Fruit fly (Drosophila melanogaster) whole organism, embryonic: ENCODE measurements around the gene CG9184.

Source experiments
- B-H1 ChIP-seq: fragments of 200-800 bp; sonication (Bioruptor generic); IDR thresholded peaks from 3 replicates; pipeline ENCODE4 v1.3.6; 2022; ENCODE audit warnings: missing biosample characterization, missing genetic modification characterization
- B-H2 ChIP-seq: fragments of 200-800 bp; sonication (Bioruptor generic); optimal IDR thresholded peaks from 2 replicates; lab custom pipeline; 2018; ENCODE audit warnings: missing biosample characterization, mild to moderate bottlenecking, missing genetic modification characterization
- BEAF-32 ChIP-seq: fragments of 200-800 bp; sonication (Bioruptor generic); optimal IDR thresholded peaks from 3 replicates; lab custom pipeline; 2017; ENCODE audit warnings: missing biosample characterization, missing genetic modification characterization, mild to moderate bottlenecking, moderate library complexity, missing genetic modification reagents
- Bgb ChIP-seq: fragments of 200-800 bp; sonication (Bioruptor generic); IDR thresholded peaks from 2 replicates; pipeline ENCODE4 v1.3.6; 2022; ENCODE audit warnings: missing biosample characterization, missing genetic modification characterization; ENCODE audit not compliant: partially characterized antibody
- Blimp-1 ChIP-seq: fragments of 200-800 bp; sonication (Bioruptor generic); optimal IDR thresholded peaks from 3 replicates; lab custom pipeline; 2018; ENCODE audit warnings: missing biosample characterization, missing genetic modification characterization, mild to moderate bottlenecking, moderate library complexity, missing genetic modification reagents
- CG10366 ChIP-seq: fragments of 200-800 bp; sonication (Bioruptor generic); IDR thresholded peaks from 2 replicates; pipeline ENCODE4 v1.3.6; 2022; ENCODE audit warnings: missing biosample characterization, missing genetic modification characterization
- CG11093 ChIP-seq: fragments of 200-800 bp; sonication (Bioruptor generic); IDR thresholded peaks from 3 replicates; pipeline ENCODE4 v1.3.6; 2022; ENCODE audit warnings: missing biosample characterization, missing genetic modification characterization
- CG11723 ChIP-seq: fragments of 200-800 bp; sonication (Bioruptor generic); optimal IDR thresholded peaks from 2 replicates; lab custom pipeline; 2017; ENCODE audit warnings: missing biosample characterization, mild to moderate bottlenecking, missing genetic modification characterization
- CG12071 ChIP-seq: fragments of 200-800 bp; sonication (Bioruptor generic); optimal IDR thresholded peaks from 3 replicates; lab custom pipeline; 2018; ENCODE audit warnings: missing biosample characterization, mild to moderate bottlenecking, missing genetic modification characterization
- CG13296 ChIP-seq: fragments of 200-800 bp; sonication (Bioruptor generic); optimal IDR thresholded peaks from 3 replicates; lab custom pipeline; 2018; ENCODE audit warnings: missing biosample characterization, mild to moderate bottlenecking, missing genetic modification characterization
- CG17829 ChIP-seq: fragments of 200-800 bp; optimal IDR thresholded peaks from 2 replicates; lab custom pipeline; 2019; ENCODE audit warnings: missing biosample characterization, mild to moderate bottlenecking, missing genetic modification characterization, moderate library complexity
- CG18619 ChIP-seq: fragments of 200-800 bp; sonication (Bioruptor generic); optimal IDR thresholded peaks from 3 replicates; lab custom pipeline; 2017; ENCODE audit warnings: missing biosample characterization, mild to moderate bottlenecking, missing genetic modification characterization
- CG31365 ChIP-seq: fragments of 200-800 bp; sonication (Bioruptor generic); optimal IDR thresholded peaks from 2 replicates; lab custom pipeline; 2018; ENCODE audit warnings: missing biosample characterization, mild to moderate bottlenecking, missing genetic modification characterization
- CG3407 ChIP-seq: fragments of 200-800 bp; sonication (Bioruptor generic); optimal IDR thresholded peaks from 2 replicates; lab custom pipeline; 2018; ENCODE audit warnings: missing biosample characterization, mild to moderate bottlenecking, missing genetic modification characterization
- CG34224 ChIP-seq: fragments of 200-800 bp; sonication (Bioruptor generic); IDR thresholded peaks from 3 replicates; pipeline ENCODE4 v1.3.6; 2022; ENCODE audit warnings: missing biosample characterization, missing genetic modification characterization; ENCODE audit not compliant: partially characterized antibody
- CG43689 ChIP-seq: fragments of 200-800 bp; sonication (Bioruptor generic); IDR thresholded peaks from 2 replicates; pipeline ENCODE4 v1.3.6; 2022; ENCODE audit warnings: missing biosample characterization, missing genetic modification characterization
- CG6791 ChIP-seq: fragments of 200-800 bp; sonication (Bioruptor generic); IDR thresholded peaks from 3 replicates; pipeline ENCODE4 v1.3.6; 2022; ENCODE audit warnings: missing biosample characterization, missing genetic modification characterization; ENCODE audit not compliant: partially characterized antibody
- CG9797 ChIP-seq: fragments of 200-800 bp; sonication (Bioruptor generic); optimal IDR thresholded peaks from 3 replicates; lab custom pipeline; 2018; ENCODE audit warnings: missing biosample characterization, mild to moderate bottlenecking, missing genetic modification characterization
- Dbx ChIP-seq: fragments of 200-800 bp; sonication (Bioruptor generic); IDR thresholded peaks from 3 replicates; pipeline ENCODE4 v1.3.6; 2022; ENCODE audit warnings: missing biosample characterization, missing genetic modification characterization
- Doc2 ChIP-seq: fragments of 200-800 bp; sonication (Bioruptor generic); IDR thresholded peaks from 2 replicates; pipeline ENCODE4 v1.3.6; 2022; ENCODE audit warnings: missing biosample characterization, missing genetic modification characterization
- Dref ChIP-seq: fragments of 200-800 bp; sonication (Bioruptor generic); IDR thresholded peaks from 2 replicates; pipeline ENCODE4 v1.3.6; 2022; ENCODE audit warnings: missing biosample characterization, missing genetic modification characterization
- Eip74EF ChIP-seq, 2 experiments: fragments of 200-800 bp in 1 of 2; fragments of >200 bp in 1 of 2; sonication (Bioruptor generic) in 1 of 2; optimal IDR thresholded peaks; 2 replicates each; lab custom pipeline; 2017 to 2019; ENCODE audit warnings: missing biosample characterization in 2 of 2, missing genetic modification characterization in 2 of 2, mild to moderate bottlenecking in 1 of 2, moderate library complexity in 1 of 2
- HmgD ChIP-seq: fragments of 200-800 bp; sonication (Bioruptor generic); optimal IDR thresholded peaks from 3 replicates; lab custom pipeline; 2016; ENCODE audit warnings: missing biosample characterization, missing genetic modification characterization
- HmgZ ChIP-seq: fragments of 200-800 bp; sonication (Bioruptor generic); optimal IDR thresholded peaks from 2 replicates; lab custom pipeline; 2018; ENCODE audit warnings: missing biosample characterization, mild to moderate bottlenecking, missing genetic modification characterization
- Lhr ChIP-seq: fragments of 200-800 bp; sonication (Bioruptor generic); optimal IDR thresholded peaks from 3 replicates; lab custom pipeline; 2017; ENCODE audit warnings: mild to moderate bottlenecking, missing biosample characterization, missing genetic modification reagents, missing genetic modification characterization
- Myb ChIP-seq: fragments of 200-800 bp; sonication (Bioruptor generic); optimal IDR thresholded peaks from 2 replicates; lab custom pipeline; 2016; ENCODE audit warnings: missing biosample characterization, missing genetic modification characterization
- NK7.1 ChIP-seq: fragments of 200-800 bp; sonication (Bioruptor generic); optimal IDR thresholded peaks from 3 replicates; lab custom pipeline; 2016; ENCODE audit warnings: missing biosample characterization, missing genetic modification characterization
- Neu2 ChIP-seq: fragments of 200-800 bp; sonication (Bioruptor generic); optimal IDR thresholded peaks from 3 replicates; lab custom pipeline; 2016; ENCODE audit warnings: missing biosample characterization, missing genetic modification characterization, borderline replicate concordance
- Oli ChIP-seq: fragments of 200-800 bp; sonication (Bioruptor generic); optimal IDR thresholded peaks from 2 replicates; lab custom pipeline; 2018; ENCODE audit warnings: missing biosample characterization, mild to moderate bottlenecking, missing genetic modification characterization, moderate library complexity
- Poxn ChIP-seq: fragments of 200-800 bp; sonication (Bioruptor generic); IDR thresholded peaks from 2 replicates; pipeline ENCODE4 v1.3.6; 2022; ENCODE audit warnings: missing biosample characterization, missing genetic modification characterization
- ac ChIP-seq: fragments of 200-800 bp; sonication (Bioruptor generic); optimal IDR thresholded peaks from 3 replicates; lab custom pipeline; 2017; ENCODE audit warnings: missing biosample characterization, mild to moderate bottlenecking, missing genetic modification characterization
- ash1 ChIP-seq: fragments of 200-800 bp; sonication (Bioruptor generic); optimal IDR thresholded peaks from 2 replicates; lab custom pipeline; 2018; ENCODE audit warnings: missing biosample characterization, mild to moderate bottlenecking, missing genetic modification characterization
- bowl ChIP-seq: fragments of 200-800 bp; sonication (Bioruptor generic); IDR thresholded peaks from 2 replicates; pipeline ENCODE4 v1.3.6; 2022; ENCODE audit warnings: missing biosample characterization, missing genetic modification characterization
- cas ChIP-seq: fragments of 200-800 bp; sonication (Bioruptor generic); IDR thresholded peaks from 2 replicates; pipeline ENCODE4 v1.3.6; 2022; ENCODE audit warnings: missing biosample characterization, missing genetic modification characterization
- crp ChIP-seq, 2 experiments: fragments of 200-800 bp; sonication (Bioruptor generic); optimal IDR thresholded peaks; 2 replicates in 1 of 2; 3 replicates in 1 of 2; lab custom pipeline; 2017; ENCODE audit warnings: missing biosample characterization in 2 of 2, missing genetic modification characterization in 2 of 2, mild to moderate bottlenecking in 1 of 2, moderate library complexity in 1 of 2
- danr ChIP-seq: fragments of 200-800 bp; sonication (Bioruptor generic); IDR thresholded peaks from 2 replicates; pipeline ENCODE4 v1.3.6; 2022; ENCODE audit warnings: missing biosample characterization, missing genetic modification characterization
- disco-r ChIP-seq: fragments of 200-800 bp; sonication (Bioruptor generic); optimal IDR thresholded peaks from 2 replicates; lab custom pipeline; 2016; ENCODE audit warnings: missing biosample characterization, missing genetic modification characterization
- gsb-n ChIP-seq: fragments of 200-800 bp; sonication (Bioruptor generic); optimal IDR thresholded peaks from 3 replicates; lab custom pipeline; 2018; ENCODE audit warnings: missing biosample characterization, mild to moderate bottlenecking, missing genetic modification characterization
- jing ChIP-seq: fragments of 200-800 bp; sonication (Bioruptor generic); optimal IDR thresholded peaks from 2 replicates; lab custom pipeline; 2018; ENCODE audit warnings: missing biosample characterization, mild to moderate bottlenecking, missing genetic modification characterization
- nom ChIP-seq: fragments of 200-800 bp; sonication (Bioruptor generic); optimal IDR thresholded peaks from 2 replicates; lab custom pipeline; 2017; ENCODE audit warnings: missing biosample characterization, missing genetic modification characterization, mild to moderate bottlenecking, moderate library complexity, missing genetic modification reagents
- onecut ChIP-seq: fragments of 200-800 bp; sonication (Bioruptor generic); IDR thresholded peaks from 2 replicates; pipeline ENCODE4 v1.3.6; 2022; ENCODE audit warnings: missing biosample characterization, missing genetic modification characterization
- otp ChIP-seq: fragments of 200-800 bp; sonication (Bioruptor generic); IDR thresholded peaks from 3 replicates; pipeline ENCODE4, ENCODE4 v1.3.6; 2022; ENCODE audit warnings: missing biosample characterization, missing genetic modification characterization
- row ChIP-seq: fragments of 200-800 bp; sonication (Bioruptor generic); IDR thresholded peaks from 3 replicates; pipeline ENCODE4 v1.3.6; 2022; ENCODE audit warnings: missing biosample characterization, missing genetic modification characterization
- sens ChIP-seq: fragments of 200-800 bp; sonication (Bioruptor generic); peaks from one replicate; lab custom pipeline; 2016; ENCODE audit warnings: missing biosample characterization, missing genetic modification characterization
- slbo ChIP-seq: fragments of 200-800 bp; sonication (Bioruptor generic); IDR thresholded peaks from 2 replicates; pipeline ENCODE4 v1.3.6; 2022; ENCODE audit warnings: missing biosample characterization, missing genetic modification characterization
- sna ChIP-seq: fragments of 200-800 bp; sonication (Bioruptor generic); IDR thresholded peaks from 2 replicates; pipeline ENCODE4 v1.3.6; 2022; ENCODE audit warnings: missing biosample characterization, missing genetic modification characterization; ENCODE audit not compliant: partially characterized antibody
- tap ChIP-seq: fragments of 200-800 bp; optimal IDR thresholded peaks from 3 replicates; lab custom pipeline; 2019; ENCODE audit warnings: missing biosample characterization, mild to moderate bottlenecking, missing genetic modification characterization, moderate library complexity
- toy ChIP-seq: fragments of 200-800 bp; sonication (Bioruptor generic); IDR thresholded peaks from 2 replicates; pipeline ENCODE4 v1.3.6; 2022; ENCODE audit warnings: missing biosample characterization, missing genetic modification characterization
- trem ChIP-seq: fragments of 200-800 bp; optimal IDR thresholded peaks from 3 replicates; lab custom pipeline; 2019; ENCODE audit warnings: missing biosample characterization, mild to moderate bottlenecking, missing genetic modification characterization, moderate library complexity
- tx ChIP-seq: fragments of 200-800 bp; sonication (Bioruptor generic); optimal IDR thresholded peaks from 2 replicates; lab custom pipeline; 2016; ENCODE audit warnings: missing biosample characterization, missing genetic modification characterization
- wor ChIP-seq: fragments of 200-800 bp; sonication (Bioruptor generic); IDR thresholded peaks from 2 replicates; pipeline ENCODE4 v1.3.6; 2022; ENCODE audit warnings: missing biosample characterization, missing genetic modification characterization
- yki ChIP-seq: fragments of >200 bp; optimal IDR thresholded peaks from 3 replicates; lab custom pipeline; 2018

The CG9184 gene

DNA sequence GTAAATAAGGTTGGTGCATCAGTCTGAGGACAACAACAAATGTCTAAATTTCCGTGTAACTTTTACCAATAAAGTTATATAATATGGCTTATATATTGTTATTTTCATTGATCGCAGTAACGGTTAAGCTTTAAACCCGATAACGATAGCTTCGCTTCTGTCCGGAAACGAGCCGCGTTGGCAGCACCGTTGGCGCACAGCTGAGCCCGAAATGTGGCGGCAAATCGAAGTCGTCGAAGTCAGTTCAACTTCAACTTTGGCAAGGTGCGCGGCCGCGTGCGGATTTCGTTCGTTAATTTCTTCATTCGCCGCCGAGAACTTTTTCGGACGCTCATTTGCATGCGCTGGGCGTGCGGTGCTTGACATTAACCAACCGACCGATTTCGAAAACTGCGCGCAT lies 4.4 kb downstream of the CG9184 start, which contains the start of gene Myo61F (continued):
- no peak for TF ChIP-seq CG11723 (GFP tag; lab: Kevin White, UChicago)
- TF ChIP-seq CG17829 (tag; lab: Kevin White, UChicago), result no peak
- no peak for TF ChIP-seq Oli (tag; lab: Kevin White, UChicago)
- TF ChIP-seq CG31365 (tag; lab: Kevin White, UChicago), result no peak
- no peak for TF ChIP-seq wor (GFP tag; lab: Robert Waterston, UW)
- TF ChIP-seq otp (GFP tag; lab: Robert Waterston, UW), result no peak
- TF ChIP-seq onecut (GFP tag; lab: Robert Waterston, UW), result peak; percentile 46
- no peak for TF ChIP-seq HmgD
- no peak for TF ChIP-seq Neu2 (GFP tag; lab: Kevin White, UChicago)
- no peak for TF ChIP-seq gsb-n (tag; lab: Kevin White, UChicago)
- no peak for TF ChIP-seq danr (GFP tag; lab: Robert Waterston, UW)
- TF ChIP-seq cas, result no peak
- TF ChIP-seq ac, result no peak
- TF ChIP-seq CG9797 (GFP tag; lab: Kevin White, UChicago), result no peak
- no peak for TF ChIP-seq Blimp-1 (GFP tag; lab: Kevin White, UChicago)
- TF ChIP-seq Dbx (GFP tag; lab: Robert Waterston, UW), result no peak
- peak; percentile 32 for TF ChIP-seq B-H2 (GFP tag; lab: Kevin White, UChicago)
- TF ChIP-seq CG13296 (GFP tag; lab: Kevin White, UChicago), result no peak
- TF ChIP-seq Bgb, result peak; percentile 58
- no peak for TF ChIP-seq slbo (GFP tag; lab: Robert Waterston, UW)
- TF ChIP-seq yki (lab: Kevin White, UChicago), result no peak
- peak; percentile 21 for TF ChIP-seq BEAF-32 (GFP tag; lab: Kevin White, UChicago)
- no peak for TF ChIP-seq tx (GFP tag; lab: Kevin White, UChicago)
- no peak for TF ChIP-seq Eip74EF (GFP tag; optimal IDR thresholded peaks at IDR 0.05; lab: Kevin White, UChicago)
- TF ChIP-seq CG18619 (GFP tag; lab: Kevin White, UChicago), result no peak
- TF ChIP-seq CG12071 (GFP tag; lab: Kevin White, UChicago), result no peak
- TF ChIP-seq CG34224 (GFP tag; lab: Robert Waterston, UW), result peak; percentile 61; the same call in 1 of the 3 replicates
- peak; percentile 34 for TF ChIP-seq nom
- TF ChIP-seq Lhr, result no peak
- no peak for TF ChIP-seq ash1 (GFP tag; lab: Kevin White, UChicago)
- TF ChIP-seq Doc2 (GFP tag; lab: Robert Waterston, UW), result no peak
- no peak for TF ChIP-seq B-H1
- TF ChIP-seq crp (GFP tag; optimal IDR thresholded peaks at IDR 0.05; lab: Kevin White, UChicago), result peak in 1 of 2 experiments; percentile 89
- no peak for TF ChIP-seq CG43689
- TF ChIP-seq HmgZ (tag; lab: Kevin White, UChicago), result peak; percentile 27
- peak; percentile 78 for TF ChIP-seq Dref (GFP tag; lab: Robert Waterston, UW)
- peak; percentile 98 for TF ChIP-seq trem (tag; lab: Kevin White, UChicago)
- no peak for TF ChIP-seq toy
- no peak for TF ChIP-seq CG3407
- no peak for TF ChIP-seq Poxn (GFP tag; lab: Robert Waterston, UW)
- peak; percentile 42; the same call in 1 of the 2 replicates for TF ChIP-seq sna (GFP tag; lab: Robert Waterston, UW)
- TF ChIP-seq CG10366, result no peak
- no peak for TF ChIP-seq disco-r (GFP tag; lab: Kevin White, UChicago)
- TF ChIP-seq CG6791 (GFP tag; lab: Robert Waterston, UW), result peak; percentile 66
- TF ChIP-seq CG11093, result no peak
- TF ChIP-seq row (GFP tag; lab: Robert Waterston, UW), result peak; percentile 16; the same call in 1 of the 3 replicates
- no peak for TF ChIP-seq bowl (GFP tag; lab: Robert Waterston, UW)
- TF ChIP-seq Myb (GFP tag; lab: Kevin White, UChicago), result peak; percentile 93
- peak; percentile 27 for TF ChIP-seq sens (GFP tag; lab: Kevin White, UChicago)
- TF ChIP-seq NK7.1 (GFP tag; lab: Kevin White, UChicago), result no peak
- TF ChIP-seq tap (tag; lab: Kevin White, UChicago), result no peak
- TF ChIP-seq jing (GFP tag; lab: Kevin White, UChicago), result no peak
